Worm (Caenorhabditis elegans): ENCODE data around the gene nhr-233.

nhr-233 gene

DNA sequence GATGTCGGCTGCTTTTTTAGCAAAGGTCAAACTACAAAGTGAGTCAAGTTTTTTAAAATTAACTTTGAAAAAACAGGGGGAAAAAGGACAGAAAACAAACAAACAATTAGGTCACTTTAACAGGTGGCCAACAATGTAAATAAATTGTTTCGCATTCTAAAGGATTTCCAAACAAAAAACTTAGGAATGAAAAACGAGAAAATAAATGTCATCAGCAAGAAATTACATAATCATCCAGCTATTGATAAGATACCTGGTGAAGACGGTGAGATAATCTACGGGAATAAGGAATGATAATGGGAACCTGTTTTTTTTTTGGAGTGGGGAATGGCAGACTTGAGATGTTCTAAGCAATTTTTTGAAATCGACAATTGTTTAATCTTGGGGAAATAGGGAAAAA, 25.5 kb upstream of the nhr-233 start:
- TF ChIP-seq elt-3 (tag; optimal IDR thresholded peaks at IDR 0.05) (no peak), lin-39 (tag; optimal IDR thresholded peaks at IDR 0.05) (no peak), Y55F3AM.14 (GFP tag; optimal IDR thresholded peaks at IDR 0.05) (no peak), crh-2 (tag; optimal IDR thresholded peaks at IDR 0.05) (no peak), egl-27 (tag; optimal IDR thresholded peaks at IDR 0.05) (no peak), mab-5 (tag; optimal IDR thresholded peaks at IDR 0.05) (no peak), unc-55 (GFP tag; optimal IDR thresholded peaks at IDR 0.05) (no peak), mbf-1 (tag; optimal IDR thresholded peaks at IDR 0.05) (no peak), snpc-4 (tag; optimal IDR thresholded peaks at IDR 0.05) (no peak), nhr-11 (tag; optimal IDR thresholded peaks at IDR 0.05) (no peak), R02D3.7 (tag; optimal IDR thresholded peaks at IDR 0.05) (no peak), zag-1 (tag; optimal IDR thresholded peaks at IDR 0.05) (no peak), ceh-16 (tag; optimal IDR thresholded peaks at IDR 0.05) (no peak), ama-1 (optimal IDR thresholded peaks at IDR 0.05) (no peak), nhr-237 (tag; optimal IDR thresholded peaks at IDR 0.05) (no peak), ztf-11 (tag; optimal IDR thresholded peaks at IDR 0.05) (no peak), lin-13 (GFP tag; optimal IDR thresholded peaks at IDR 0.05) (no peak)

DNA sequence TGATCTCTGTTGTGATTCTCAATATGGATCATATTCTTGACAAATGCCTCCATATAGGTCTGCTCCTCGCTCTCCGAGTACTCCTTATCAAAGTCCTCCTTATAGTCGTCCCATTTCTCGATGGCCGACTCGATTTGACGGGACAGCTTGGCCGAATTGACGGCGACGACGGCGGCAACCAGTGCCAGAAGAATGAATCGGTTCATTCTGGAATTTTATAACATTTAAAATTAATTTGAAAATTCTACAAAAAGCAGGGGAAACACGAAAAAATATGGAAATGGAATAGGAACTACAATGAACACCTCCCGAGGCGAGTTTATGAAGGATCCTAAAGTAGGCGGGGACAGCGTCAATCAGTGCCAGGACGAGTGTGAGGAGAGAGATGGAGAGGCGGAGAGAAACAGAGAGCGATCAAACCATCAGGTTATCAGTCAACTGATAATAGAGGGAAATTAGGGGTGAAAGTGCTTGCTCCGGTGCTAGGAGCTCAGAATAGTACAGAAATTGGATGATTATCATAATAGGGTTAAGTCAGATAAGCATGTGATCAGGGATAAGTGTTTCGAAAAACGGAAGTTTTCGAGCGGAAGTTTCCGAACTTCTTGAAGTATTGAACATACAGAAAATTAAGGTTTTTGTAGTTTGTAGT, 24.7 kb upstream of the nhr-233 start, which contains the start of gene cpl-1:
Gene cpl-1, minus strand, starts transcription at position 207 of the 652 bp plus-strand sequence.
- TF ChIP-seq mab-5 (tag; optimal IDR thresholded peaks at IDR 0.05) (no peak), lin-13 (GFP tag; optimal IDR thresholded peaks at IDR 0.05) (no peak), nhr-6 (tag; optimal IDR thresholded peaks at IDR 0.05) (no peak), ztf-11 (tag; optimal IDR thresholded peaks at IDR 0.05) (no peak), nhr-12 (tag; optimal IDR thresholded peaks at IDR 0.05) (no peak), Y55F3AM.14 (GFP tag; optimal IDR thresholded peaks at IDR 0.05) (no peak), snpc-4 (tag; optimal IDR thresholded peaks at IDR 0.05) (no peak), nhr-25 (tag; optimal IDR thresholded peaks at IDR 0.05) (no peak), nhr-10 (tag; optimal IDR thresholded peaks at IDR 0.05) (no peak), fos-1 (tag; optimal IDR thresholded peaks at IDR 0.05) (peak; percentile 56), sma-3 (GFP tag; optimal IDR thresholded peaks at IDR 0.05) (no peak), lsy-2 (tag; optimal IDR thresholded peaks at IDR 0.05) (peak in 1 of 2 experiments; percentile 37), ztf-4 (tag; optimal IDR thresholded peaks at IDR 0.05) (no peak), elt-3 (tag; optimal IDR thresholded peaks at IDR 0.05) (no peak), unc-62 (GFP tag; optimal IDR thresholded peaks at IDR 0.05) (no peak), lin-39 (tag; optimal IDR thresholded peaks at IDR 0.05) (no peak), peb-1 (tag; optimal IDR thresholded peaks at IDR 0.05) (no peak), zag-1 (tag; optimal IDR thresholded peaks at IDR 0.05) (no peak), F13H6.1 (tag; optimal IDR thresholded peaks at IDR 0.05) (peak; percentile 25), skn-1 (tag; optimal IDR thresholded peaks at IDR 0.05) (no peak), unc-39 (tag; optimal IDR thresholded peaks at IDR 0.05) (no peak), nhr-23 (tag; optimal IDR thresholded peaks at IDR 0.05) (no peak), nhr-77 (tag; optimal IDR thresholded peaks at IDR 0.05) (no peak), R02D3.7 (tag; optimal IDR thresholded peaks at IDR 0.05) (no peak), gmeb-1 (tag; optimal IDR thresholded peaks at IDR 0.05) (no peak), nhr-129 (tag; optimal IDR thresholded peaks at IDR 0.05) (peak; percentile 33), C34F6.9 (tag; optimal IDR thresholded peaks at IDR 0.05) (no peak), egl-27 (tag; optimal IDR thresholded peaks at IDR 0.05) (no peak), dmd-4 (tag; optimal IDR thresholded peaks at IDR 0.05) (no peak), aly-2 (tag; optimal IDR thresholded peaks at IDR 0.05) (no peak), crh-2 (tag; optimal IDR thresholded peaks at IDR 0.05) (peak; percentile 20), sem-4 (tag; optimal IDR thresholded peaks at IDR 0.05) (no peak), nhr-11 (tag; optimal IDR thresholded peaks at IDR 0.05) (no peak), nhr-237 (tag; optimal IDR thresholded peaks at IDR 0.05) (no peak), sma-9 (GFP tag; optimal IDR thresholded peaks at IDR 0.05) (peak; percentile 38), sma-9 (tag; optimal IDR thresholded peaks at IDR 0.05) (no peak), blmp-1 (tag; optimal IDR thresholded peaks at IDR 0.05; ENCODE audit: insufficient read depth) (peak; percentile 9), mdl-1 (tag; optimal IDR thresholded peaks at IDR 0.05) (no peak), nhr-21 (tag; optimal IDR thresholded peaks at IDR 0.05) (no peak), lin-11 (tag; optimal IDR thresholded peaks at IDR 0.05) (no peak), unc-55 (GFP tag; optimal IDR thresholded peaks at IDR 0.05) (no peak), ama-1 (optimal IDR thresholded peaks at IDR 0.05) (peak; percentile 70), ceh-82 (tag; optimal IDR thresholded peaks at IDR 0.05) (no peak), elt-1 (tag; optimal IDR thresholded peaks at IDR 0.05) (no peak), ZK546.5 (tag; optimal IDR thresholded peaks at IDR 0.05) (no peak), mbf-1 (tag; optimal IDR thresholded peaks at IDR 0.05) (no peak)

Data from whole organism, L2 larva.